Worm (Caenorhabditis elegans): ENCODE data around the gene str-115.

Gene str-115

ce11 chrV:11234350-11234749 lies 34.5 kb upstream of the str-115 start, which contains the start of gene T19B10.5:
Gene T19B10.5 (plus strand): TSS chrV:11234650.
- TF ChIP-seq elt-4 (tag; optimal IDR thresholded peaks at IDR 0.05): no peak
- TF ChIP-seq Y22D7AL.16 (tag; optimal IDR thresholded peaks at IDR 0.05): no peak
- TF ChIP-seq F13H6.1 (tag; optimal IDR thresholded peaks at IDR 0.05): no peak
- TF ChIP-seq sdc-2 (tag; optimal IDR thresholded peaks at IDR 0.05): no peak

ce11 chrV:11235876-11236275 lies 33.0 kb upstream of the str-115 start:
- TF ChIP-seq ceh-34 (tag; optimal IDR thresholded peaks at IDR 0.05) (no peak), elt-2 (tag; optimal IDR thresholded peaks at IDR 0.05) (peak; percentile 94), ceh-18 (tag; optimal IDR thresholded peaks at IDR 0.05) (no peak)

- TF ChIP-seq fax-1 (tag; optimal IDR thresholded peaks at IDR 0.05): peak; percentile 66
- peak; percentile 53 for TF ChIP-seq sdc-2 (tag; optimal IDR thresholded peaks at IDR 0.05)
- TF ChIP-seq C38D4.7 (GFP tag; optimal IDR thresholded peaks at IDR 0.05): peak; percentile 64
- peak; percentile 41 for TF ChIP-seq npax-4 (tag; optimal IDR thresholded peaks at IDR 0.05)
- peak; percentile 22 for TF ChIP-seq T23F11.4 (GFP tag; optimal IDR thresholded peaks at IDR 0.05)
- TF ChIP-seq K02D7.2 (tag; optimal IDR thresholded peaks at IDR 0.05): peak; percentile 62
- TF ChIP-seq eyg-1 (tag; optimal IDR thresholded peaks at IDR 0.05): peak; percentile 4
- TF ChIP-seq dve-1 (tag; optimal IDR thresholded peaks at IDR 0.05): peak; percentile 41
- TF ChIP-seq ahr-1 (tag; optimal IDR thresholded peaks at IDR 0.05): peak; percentile 76
- TF ChIP-seq ceh-14 (tag; optimal IDR thresholded peaks at IDR 0.05): peak; percentile 85
- TF ChIP-seq tbx-7 (tag; optimal IDR thresholded peaks at IDR 0.05): no peak
- TF ChIP-seq ceh-48 (tag; optimal IDR thresholded peaks at IDR 0.05): peak; percentile 27
- peak; percentile 79 for TF ChIP-seq fkh-6 (tag; optimal IDR thresholded peaks at IDR 0.05)
- TF ChIP-seq hlh-6 (tag; optimal IDR thresholded peaks at IDR 0.05): peak; percentile 81
- TF ChIP-seq unc-55 (GFP tag; optimal IDR thresholded peaks at IDR 0.05): no peak
- TF ChIP-seq unc-42 (tag; optimal IDR thresholded peaks at IDR 0.05): peak; percentile 28
- peak; percentile 40 for TF ChIP-seq hlh-13 (GFP tag; optimal IDR thresholded peaks at IDR 0.05)
- TF ChIP-seq lin-11 (tag; optimal IDR thresholded peaks at IDR 0.05): peak; percentile 17
- peak; percentile 63 for TF ChIP-seq gmeb-2 (tag; optimal IDR thresholded peaks at IDR 0.05)
- TF ChIP-seq ceh-45 (GFP tag; IDR thresholded peaks at IDR 0.05): 0 out of 2 replicates have a peak, but pooled peaks have one; percentile 51
- TF ChIP-seq ama-1 (optimal IDR thresholded peaks at IDR 0.05): no peak
- TF ChIP-seq ceh-6 (GFP tag; optimal IDR thresholded peaks at IDR 0.05): peak; percentile 65
- TF ChIP-seq pha-2 (tag; optimal IDR thresholded peaks at IDR 0.05): no peak
- no peak for TF ChIP-seq pag-3 (tag; optimal IDR thresholded peaks at IDR 0.05; ENCODE audit: borderline replicate concordance)
- TF ChIP-seq pqm-1 (tag; optimal IDR thresholded peaks at IDR 0.05): no peak
- TF ChIP-seq ceh-9 (tag; optimal IDR thresholded peaks at IDR 0.05): no peak
- peak; percentile 70 for TF ChIP-seq hlh-30 (tag; optimal IDR thresholded peaks at IDR 0.05; ENCODE audit: insufficient read depth)
- TF ChIP-seq C08G9.2 (tag; optimal IDR thresholded peaks at IDR 0.05): peak; percentile 69
- no peak for TF ChIP-seq dmd-4 (tag; optimal IDR thresholded peaks at IDR 0.05; ENCODE audit: borderline replicate concordance)
- TF ChIP-seq ref-2 (tag; optimal IDR thresholded peaks at IDR 0.05): peak; percentile 65
- TF ChIP-seq unc-86 (tag; optimal IDR thresholded peaks at IDR 0.05): peak; percentile 73
- TF ChIP-seq sox-4 (tag; optimal IDR thresholded peaks at IDR 0.05): peak; percentile 65
- TF ChIP-seq fkh-10 (GFP tag; optimal IDR thresholded peaks at IDR 0.05): no peak
- peak; percentile 26 for TF ChIP-seq ceh-24 (tag; optimal IDR thresholded peaks at IDR 0.05)
- TF ChIP-seq K09A11.1 (tag; optimal IDR thresholded peaks at IDR 0.05; ENCODE audit: insufficient read depth): peak; percentile 72
- no peak for TF ChIP-seq mec-3 (tag; optimal IDR thresholded peaks at IDR 0.05; ENCODE audit: borderline replicate concordance)
- TF ChIP-seq nhr-232 (tag; optimal IDR thresholded peaks at IDR 0.05): peak; percentile 66
- TF ChIP-seq elt-2 (tag; optimal IDR thresholded peaks at IDR 0.05): peak; percentile 90
- TF ChIP-seq pat-9 (tag; optimal IDR thresholded peaks at IDR 0.05): peak; percentile 71
- TF ChIP-seq hlh-15 (tag; optimal IDR thresholded peaks at IDR 0.05): peak; percentile 70
- TF ChIP-seq elt-4 (tag; optimal IDR thresholded peaks at IDR 0.05): no peak
- TF ChIP-seq ceh-31 (tag; optimal IDR thresholded peaks at IDR 0.05): peak; percentile 82
- peak; percentile 59 for TF ChIP-seq che-1 (tag; optimal IDR thresholded peaks at IDR 0.05)
- no peak for TF ChIP-seq nhr-11 (tag; optimal IDR thresholded peaks at IDR 0.05)
- peak; percentile 45 for TF ChIP-seq Y22D7AL.16 (tag; optimal IDR thresholded peaks at IDR 0.05)
Measured at ce11 chrV:11239187-11239725, 29.6 kb upstream of the str-115 start, which contains the start of the genes dvc-1 and ima-1. Gene dvc-1 (minus strand): TSS chrV:11239331. Gene ima-1 (plus strand): TSS chrV:11239675.
